Worm (Caenorhabditis elegans): ENCODE data around the gene M03D4.3.
A peak's percentile ranks its signal among the peaks of the same experiment; 100 is the strongest.

The M03D4.3 gene

DNA sequence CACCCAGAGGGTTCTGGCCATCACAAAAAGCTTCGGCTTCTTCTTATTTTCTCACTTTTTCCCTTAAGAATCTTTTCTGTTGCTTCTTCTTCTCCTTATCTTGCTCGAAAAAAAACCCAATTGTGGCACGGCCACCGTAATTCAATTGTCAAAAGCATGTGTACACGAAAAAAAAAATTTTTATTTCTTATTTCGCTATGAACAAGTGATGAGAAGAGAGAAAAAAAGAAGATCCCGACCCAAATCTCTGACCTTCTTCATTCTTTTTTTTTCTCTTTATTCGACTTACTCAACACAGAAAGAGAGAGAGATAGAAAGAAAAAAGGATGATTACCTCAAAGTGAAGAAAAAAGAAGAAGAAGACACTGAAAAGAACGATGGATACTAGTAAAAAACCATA is 51.3 kb downstream of the M03D4.3 start:
- TF ChIP-seq nhr-71 (tag; optimal IDR thresholded peaks at IDR 0.05) (peak; percentile 32), fkh-10 (GFP tag; optimal IDR thresholded peaks at IDR 0.05) (peak; percentile 79), efl-1 (optimal IDR thresholded peaks at IDR 0.05) (no peak), efl-1 (GFP tag; optimal IDR thresholded peaks at IDR 0.05 in 1 of 2) (peak in 1 of 2 experiments; percentile 35), mep-1 (tag; optimal IDR thresholded peaks at IDR 0.05) (peak; percentile 28), unc-130 (tag; optimal IDR thresholded peaks at IDR 0.05) (no peak), hpl-2 (GFP tag; optimal IDR thresholded peaks at IDR 0.05) (no peak), ces-1 (GFP tag; optimal IDR thresholded peaks at IDR 0.05) (peak; percentile 74), lin-14 (GFP tag; optimal IDR thresholded peaks at IDR 0.05) (peak; percentile 85), lsy-2 (tag; optimal IDR thresholded peaks at IDR 0.05) (peak in 1 of 2 experiments; percentile 33), nhr-47 (tag; optimal IDR thresholded peaks at IDR 0.05) (peak; percentile 6)
